Fruit fly (Drosophila melanogaster): ENCODE measurements around the gene CG9396.

Gene CG9396

dm6 chr3R:9608206-9608605 lies 36.8 kb upstream of the CG9396 start:
- TF ChIP-seq CG12659 (GFP tag; optimal IDR thresholded peaks at IDR 0.05) (no peak), CG18011 (GFP tag; optimal IDR thresholded peaks at IDR 0.05) (no peak), CG9797 (GFP tag; optimal IDR thresholded peaks at IDR 0.05) (no peak), CG14860 (GFP tag; IDR thresholded peaks at IDR 0.05; ENCODE audit: partially characterized antibody) (peak; percentile 68; the same call in 2 of the 3 replicates), kni (GFP tag; optimal IDR thresholded peaks at IDR 0.05) (no peak), Hand (GFP tag; optimal IDR thresholded peaks at IDR 0.05) (no peak), Bgb (GFP tag; IDR thresholded peaks at IDR 0.05; ENCODE audit: partially characterized antibody) (peak; percentile 40; the same call in 1 of the 2 replicates), Mad (GFP tag; optimal IDR thresholded peaks at IDR 0.05) (no peak), bbx (GFP tag; IDR thresholded peaks at IDR 0.05; ENCODE audit: partially characterized antibody) (peak; percentile 31; the same call in 1 of the 2 replicates), Hmr (GFP tag; optimal IDR thresholded peaks at IDR 0.05) (no peak), vnd (GFP tag; IDR thresholded peaks at IDR 0.05; ENCODE audit: partially characterized antibody) (peak; percentile 50; the same call in 2 of the 3 replicates), Scr (GFP tag; IDR thresholded peaks at IDR 0.05; ENCODE audit: partially characterized antibody) (peak; percentile 48; the same call in 1 of the 2 replicates), Six4 (GFP tag; optimal IDR thresholded peaks at IDR 0.05) (no peak), Pdp1 (GFP tag; optimal IDR thresholded peaks at IDR 0.05) (peak in 1 of 2 experiments; percentile 67), CG7963 (GFP tag; IDR thresholded peaks at IDR 0.05; ENCODE audit: partially characterized antibody) (peak; percentile 58; the same call in 1 of the 3 replicates), tna (GFP tag; IDR thresholded peaks at IDR 0.05; ENCODE audit: partially characterized antibody) (peak; percentile 78), nerfin-2 (GFP tag; IDR thresholded peaks at IDR 0.05; ENCODE audit: partially characterized antibody) (peak; percentile 62), cg (GFP tag; optimal IDR thresholded peaks at IDR 0.05) (no peak), hb (GFP tag; IDR thresholded peaks at IDR 0.05; ENCODE audit: partially characterized antibody) (0 out of 3 replicates have a peak, but pooled peaks have one; percentile 20), Ptx1 (GFP tag; IDR thresholded peaks at IDR 0.05) (no peak), repo (GFP tag; optimal IDR thresholded peaks at IDR 0.05) (no peak), CG16813 (GFP tag; IDR thresholded peaks at IDR 0.05; ENCODE audit: partially characterized antibody) (peak; percentile 60), gsb-n (tag; optimal IDR thresholded peaks at IDR 0.05) (no peak), psq (GFP tag; optimal IDR thresholded peaks at IDR 0.05) (no peak), B-H1 (GFP tag; IDR thresholded peaks at IDR 0.05) (no peak), MESR4 (GFP tag; optimal IDR thresholded peaks at IDR 0.05) (no peak), HLH4C (GFP tag; IDR thresholded peaks at IDR 0.05; ENCODE audit: partially characterized antibody) (peak; percentile 87), usp (GFP tag; optimal IDR thresholded peaks at IDR 0.05) (no peak), Bteb2 (GFP tag; optimal IDR thresholded peaks at IDR 0.05) (no peak), caup (GFP tag; optimal IDR thresholded peaks at IDR 0.05; ENCODE audit: severe bottlenecking) (no peak), Dll (GFP tag; IDR thresholded peaks at IDR 0.05; ENCODE audit: partially characterized antibody) (0 out of 4 replicates have a peak, but pooled peaks have one; percentile 19), Drgx (GFP tag; IDR thresholded peaks at IDR 0.05) (0 out of 2 replicates have a peak, but pooled peaks have one; percentile 15), Xrp1 (GFP tag; IDR thresholded peaks at IDR 0.05) (no peak), knrl (GFP tag; IDR thresholded peaks at IDR 0.05; ENCODE audit: partially characterized antibody) (no peak), Med (GFP tag) (peak; percentile 17), CG6765 (GFP tag; optimal IDR thresholded peaks at IDR 0.05) (no peak), vvl (GFP tag; IDR thresholded peaks at IDR 0.05) (no peak)

Measured in whole organism, embryonic.